Fruit fly (Drosophila melanogaster): ENCODE results near the gene Brr2.
A peak's percentile ranks its signal among the peaks of the same experiment; 100 is the strongest.

The Brr2 gene

dm6 chr3L:16011319-16012210 is 43.9 kb upstream of the Brr2 start, which contains the start of gene mib1 (continued):
- TF ChIP-seq CG7839 (tag; optimal IDR thresholded peaks at IDR 0.05) (no peak), unpg (GFP tag; optimal IDR thresholded peaks at IDR 0.05) (no peak), MTF-1 (GFP tag; optimal IDR thresholded peaks at IDR 0.05; ENCODE audit: borderline replicate concordance) (no peak), nom (GFP tag; optimal IDR thresholded peaks at IDR 0.05) (peak; percentile 76), CG17612 (GFP tag; IDR thresholded peaks at IDR 0.05) (no peak), tin (GFP tag; optimal IDR thresholded peaks at IDR 0.05) (no peak), HLH3B (GFP tag; IDR thresholded peaks at IDR 0.05) (no peak), Ravus (GFP tag; IDR thresholded peaks at IDR 0.05) (no peak), CG12299 (tag; optimal IDR thresholded peaks at IDR 0.05) (peak; percentile 47), Dll (GFP tag; IDR thresholded peaks at IDR 0.05; ENCODE audit: partially characterized antibody) (peak; percentile 84), bigmax (GFP tag; optimal IDR thresholded peaks at IDR 0.05) (peak; percentile 15), zfh1 (GFP tag; IDR thresholded peaks at IDR 0.05) (peak; percentile 35; the same call in 2 of the 3 replicates), CG13296 (GFP tag; optimal IDR thresholded peaks at IDR 0.05) (peak; percentile 45), dmrt11E (tag; optimal IDR thresholded peaks at IDR 0.05) (peak; percentile 1), CG6254 (GFP tag; optimal IDR thresholded peaks at IDR 0.05) (no peak), CG18262 (tag; optimal IDR thresholded peaks at IDR 0.05) (no peak), Dad (GFP tag; optimal IDR thresholded peaks at IDR 0.05) (peak; percentile 42), CG14441 (GFP tag; IDR thresholded peaks at IDR 0.05) (0 out of 2 replicates have a peak, but pooled peaks have one; percentile 5), bab2 (GFP tag; optimal IDR thresholded peaks at IDR 0.05) (no peak), aop (GFP tag; IDR thresholded peaks at IDR 0.05) (no peak), Lpt (GFP tag; optimal IDR thresholded peaks at IDR 0.05) (no peak), CG18599 (GFP tag; optimal IDR thresholded peaks at IDR 0.05) (peak; percentile 23), CG12104 (GFP tag; optimal IDR thresholded peaks at IDR 0.05) (no peak), CG32772 (GFP tag; IDR thresholded peaks at IDR 0.05) (no peak), Chrac-16 (GFP tag; optimal IDR thresholded peaks at IDR 0.05) (no peak), hb (GFP tag; IDR thresholded peaks at IDR 0.05; ENCODE audit: partially characterized antibody) (peak; percentile 84), stwl (tag; optimal IDR thresholded peaks at IDR 0.05) (peak; percentile 99), Fer2 (tag; optimal IDR thresholded peaks at IDR 0.05) (no peak), sisA (GFP tag; IDR thresholded peaks at IDR 0.05) (no peak), CG10321 (GFP tag; IDR thresholded peaks at IDR 0.05) (no peak), ttk (GFP tag; IDR thresholded peaks at IDR 0.05) (no peak), fd96Cb (tag; optimal IDR thresholded peaks at IDR 0.05) (no peak), CG13287 (GFP tag; IDR thresholded peaks at IDR 0.05; ENCODE audit: partially characterized antibody) (peak; percentile 93), lola (GFP tag; optimal IDR thresholded peaks at IDR 0.05) (peak in 1 of 3 experiments; percentile 28), CG13424 (tag; optimal IDR thresholded peaks at IDR 0.05) (peak; percentile 41), Nf-YC (tag; optimal IDR thresholded peaks at IDR 0.05) (peak; percentile 53), CG12659 (GFP tag; optimal IDR thresholded peaks at IDR 0.05) (peak; percentile 88), emc (GFP tag; optimal IDR thresholded peaks at IDR 0.05) (peak; percentile 26), ATbp (GFP tag; optimal IDR thresholded peaks at IDR 0.05) (no peak), Myb (GFP tag; optimal IDR thresholded peaks at IDR 0.05) (peak; percentile 91), CG3726 (GFP tag; IDR thresholded peaks at IDR 0.05) (no peak), Taf1 (GFP tag; IDR thresholded peaks at IDR 0.05) (no peak), fd64A (GFP tag; optimal IDR thresholded peaks at IDR 0.05) (no peak), CG4730 (GFP tag; IDR thresholded peaks at IDR 0.05) (no peak), sd (tag; optimal IDR thresholded peaks at IDR 0.05) (peak; percentile 99), pho (GFP tag; optimal IDR thresholded peaks at IDR 0.05) (peak; percentile 38)
